Worm (Caenorhabditis elegans): ENCODE data around the gene vps-8.

ce11 chrIV:12275892-12276291 is at the start of gene vps-8:
- no peak for TF ChIP-seq flt-1 (GFP tag; IDR thresholded peaks at IDR 0.05)
- no peak for TF ChIP-seq ref-1 (GFP tag; conservative IDR thresholded peaks at IDR 0.05)
- TF ChIP-seq med-1 (GFP tag; optimal IDR thresholded peaks at IDR 0.05; ENCODE audit: insufficient read depth), result no peak
